Worm (Caenorhabditis elegans): Measurements from ENCODE around the gene alh-9.
A peak's percentile ranks its signal among the peaks of the same experiment; 100 is the strongest.

Gene alh-9

DNA sequence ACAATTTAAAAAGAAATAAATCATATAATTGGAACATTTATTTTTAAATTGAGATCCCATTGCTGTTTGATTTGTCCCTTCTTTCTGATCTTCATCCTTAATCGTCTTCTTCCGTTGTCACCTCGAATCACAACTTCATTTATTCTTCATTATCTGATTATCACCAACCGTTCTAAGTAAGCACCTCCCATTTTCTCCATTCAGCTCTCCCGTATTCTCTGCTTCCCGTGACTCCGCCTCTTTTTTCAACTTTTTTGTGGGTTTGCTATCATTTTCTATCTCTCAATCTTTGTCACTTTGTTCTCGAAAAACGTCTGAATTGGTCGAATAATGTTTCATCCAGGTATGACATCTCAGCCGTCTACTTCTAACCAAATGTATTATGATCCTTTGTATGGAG, 39.9 kb upstream of the alh-9 start, which contains the start of gene sma-4:
Gene sma-4 (plus strand): TSS at position 301 of the 400 bp plus-strand sequence.
- TF ChIP-seq nhr-10 (tag; optimal IDR thresholded peaks at IDR 0.05): no peak
- TF ChIP-seq ztf-1 (GFP tag; conservative IDR thresholded peaks at IDR 0.05): no peak
- no peak for TF ChIP-seq ztf-11 (tag; optimal IDR thresholded peaks at IDR 0.05)
- TF ChIP-seq dmd-4 (tag; optimal IDR thresholded peaks at IDR 0.05): no peak
- no peak for TF ChIP-seq peb-1 (tag; optimal IDR thresholded peaks at IDR 0.05)
- no peak for TF ChIP-seq alr-1 (tag; optimal IDR thresholded peaks at IDR 0.05)
- TF ChIP-seq blmp-1 (tag; optimal IDR thresholded peaks at IDR 0.05; ENCODE audit: insufficient read depth): no peak
- TF ChIP-seq mbf-1 (tag; optimal IDR thresholded peaks at IDR 0.05): no peak
- no peak for TF ChIP-seq sma-9 (GFP tag; optimal IDR thresholded peaks at IDR 0.05)
- TF ChIP-seq sma-9 (tag; optimal IDR thresholded peaks at IDR 0.05): no peak
- no peak for TF ChIP-seq sma-3 (GFP tag; optimal IDR thresholded peaks at IDR 0.05)
- TF ChIP-seq skn-1 (tag; optimal IDR thresholded peaks at IDR 0.05): no peak
- TF ChIP-seq ceh-16 (tag; optimal IDR thresholded peaks at IDR 0.05): no peak
- TF ChIP-seq nhr-77 (tag; optimal IDR thresholded peaks at IDR 0.05): no peak
- no peak for TF ChIP-seq mab-5 (tag; optimal IDR thresholded peaks at IDR 0.05)
- no peak for TF ChIP-seq F13H6.1 (tag; optimal IDR thresholded peaks at IDR 0.05)
- TF ChIP-seq nhr-237 (tag; optimal IDR thresholded peaks at IDR 0.05): no peak
- no peak for TF ChIP-seq fos-1 (tag; optimal IDR thresholded peaks at IDR 0.05)
- TF ChIP-seq nhr-129 (tag; optimal IDR thresholded peaks at IDR 0.05): no peak
- TF ChIP-seq lsy-2 (tag; optimal IDR thresholded peaks at IDR 0.05): no peak

DNA sequence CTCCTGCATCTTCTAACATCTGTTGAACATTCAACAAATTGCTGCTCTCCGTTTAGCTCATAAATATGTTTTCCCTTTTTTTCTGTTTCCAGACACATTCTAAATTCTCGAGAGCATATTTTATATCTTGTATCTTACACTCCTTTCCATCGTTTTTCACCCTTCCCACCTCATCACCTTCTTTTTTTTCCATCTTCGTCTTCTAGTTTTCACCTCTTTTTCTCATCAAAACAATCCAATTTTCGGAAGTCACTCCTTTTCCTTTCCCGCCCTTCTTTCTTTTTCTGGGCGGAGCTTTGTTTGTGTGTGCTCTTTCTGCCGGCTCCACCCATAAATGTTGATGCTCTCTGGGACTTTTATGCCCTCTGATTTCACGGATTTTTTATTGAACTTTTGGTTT, 33.0 kb upstream of the alh-9 start:
- TF ChIP-seq lsy-2 (tag; optimal IDR thresholded peaks at IDR 0.05) (no peak), C34F6.9 (tag; optimal IDR thresholded peaks at IDR 0.05) (no peak)

DNA sequence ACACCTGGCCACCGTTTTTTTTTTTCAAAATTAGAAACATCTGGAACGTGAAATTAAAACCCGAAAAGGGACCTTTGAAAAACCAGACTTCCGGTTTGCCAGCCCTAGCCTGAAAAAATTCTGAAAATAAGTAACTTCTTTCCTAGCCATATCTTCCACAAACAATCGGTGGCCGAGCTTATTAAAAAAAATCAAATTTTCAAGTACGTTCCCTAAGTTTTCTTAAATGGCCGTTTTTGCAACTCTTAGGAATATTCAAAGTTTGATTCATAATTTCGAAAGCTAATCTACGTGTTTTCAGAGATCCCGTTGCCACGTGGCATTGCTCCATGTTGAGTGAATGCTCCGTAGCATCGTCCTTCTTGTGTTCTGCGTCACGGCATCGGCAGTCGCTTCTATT, 32.2 kb upstream of the alh-9 start, which contains the start of gene R12B2.8:
Gene R12B2.8 (plus strand): TSS at position 301 of the 400 bp plus-strand sequence.
- no peak for TF ChIP-seq nhr-6 (tag; optimal IDR thresholded peaks at IDR 0.05)

DNA sequence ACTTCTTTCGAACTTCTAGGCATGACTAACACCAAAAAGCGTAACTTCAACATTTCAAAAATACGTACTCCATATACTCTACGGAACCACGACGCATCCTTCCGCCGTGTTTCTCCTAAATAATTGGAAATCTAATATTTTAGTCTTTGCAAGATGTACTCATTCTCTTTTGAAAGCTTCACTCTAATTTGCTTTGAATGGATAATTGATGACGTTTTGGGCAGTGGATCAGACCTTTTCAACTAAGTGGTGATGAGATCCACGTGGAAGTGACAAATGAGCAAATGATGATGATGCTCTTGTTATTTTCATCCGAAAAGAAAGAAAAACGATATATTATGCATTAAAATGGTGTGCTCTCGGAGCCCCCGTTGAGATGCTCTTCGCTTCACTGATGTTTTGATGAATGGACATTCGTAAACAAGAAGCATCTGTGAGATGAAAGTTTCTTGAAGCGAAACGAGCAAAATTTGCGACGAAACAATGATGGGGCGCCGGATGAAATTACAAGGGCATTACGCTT, 31.3 kb upstream of the alh-9 start:
- peak; percentile 18 for TF ChIP-seq zag-1 (tag; optimal IDR thresholded peaks at IDR 0.05)
- peak; percentile 4 for TF ChIP-seq crh-2 (tag; optimal IDR thresholded peaks at IDR 0.05)
- TF ChIP-seq fos-1 (tag; optimal IDR thresholded peaks at IDR 0.05): no peak
- no peak for TF ChIP-seq Y55F3AM.14 (GFP tag; optimal IDR thresholded peaks at IDR 0.05)
- no peak for TF ChIP-seq nhr-23 (tag; optimal IDR thresholded peaks at IDR 0.05)
- TF ChIP-seq unc-55 (GFP tag; optimal IDR thresholded peaks at IDR 0.05): peak; percentile 3
- TF ChIP-seq lin-39 (tag; optimal IDR thresholded peaks at IDR 0.05): no peak

DNA sequence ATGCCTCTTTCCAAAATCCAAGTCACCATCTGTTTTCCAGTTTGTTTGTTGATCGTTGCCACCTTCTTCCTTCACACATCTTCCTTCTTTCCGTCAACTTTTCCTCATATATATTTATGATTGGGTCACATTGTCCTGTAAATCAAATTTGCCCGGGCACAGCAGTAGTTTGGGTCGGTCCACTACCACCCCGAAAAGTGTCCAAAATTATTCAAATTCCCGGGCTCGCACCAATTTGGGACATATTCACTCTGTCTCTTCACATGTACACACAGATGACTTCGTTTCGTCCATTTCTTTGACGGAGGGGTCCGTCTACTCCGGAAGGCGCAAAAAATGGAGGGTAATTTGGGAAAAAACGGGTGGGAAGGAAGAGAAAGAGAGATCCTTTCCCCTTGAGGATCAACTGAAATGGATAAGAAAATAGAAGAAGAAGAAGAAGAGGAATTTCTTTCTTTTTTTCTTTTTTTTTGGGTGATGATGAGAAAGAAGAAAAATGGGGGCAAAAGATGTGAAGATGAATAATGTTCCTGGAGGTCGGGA, 28.9 kb upstream of the alh-9 start:
- no peak for TF ChIP-seq sem-4 (tag; optimal IDR thresholded peaks at IDR 0.05)
- no peak for TF ChIP-seq lsy-2 (tag; optimal IDR thresholded peaks at IDR 0.05)
- TF ChIP-seq peb-1 (tag; optimal IDR thresholded peaks at IDR 0.05): no peak
- no peak for TF ChIP-seq sma-9 (GFP tag; optimal IDR thresholded peaks at IDR 0.05)
- no peak for TF ChIP-seq sma-9 (tag; optimal IDR thresholded peaks at IDR 0.05)
- peak; percentile 15 for TF ChIP-seq C34F6.9 (tag; optimal IDR thresholded peaks at IDR 0.05)
- no peak for TF ChIP-seq ceh-16 (tag; optimal IDR thresholded peaks at IDR 0.05)
- no peak for TF ChIP-seq unc-62 (GFP tag; optimal IDR thresholded peaks at IDR 0.05)
- TF ChIP-seq gmeb-1 (tag; optimal IDR thresholded peaks at IDR 0.05): no peak
- peak; percentile 48 for TF ChIP-seq F13H6.1 (tag; optimal IDR thresholded peaks at IDR 0.05)
- peak; percentile 3 for TF ChIP-seq zag-1 (tag; optimal IDR thresholded peaks at IDR 0.05)
- TF ChIP-seq nhr-11 (tag; optimal IDR thresholded peaks at IDR 0.05): no peak
- TF ChIP-seq ceh-82 (tag; optimal IDR thresholded peaks at IDR 0.05): no peak

DNA sequence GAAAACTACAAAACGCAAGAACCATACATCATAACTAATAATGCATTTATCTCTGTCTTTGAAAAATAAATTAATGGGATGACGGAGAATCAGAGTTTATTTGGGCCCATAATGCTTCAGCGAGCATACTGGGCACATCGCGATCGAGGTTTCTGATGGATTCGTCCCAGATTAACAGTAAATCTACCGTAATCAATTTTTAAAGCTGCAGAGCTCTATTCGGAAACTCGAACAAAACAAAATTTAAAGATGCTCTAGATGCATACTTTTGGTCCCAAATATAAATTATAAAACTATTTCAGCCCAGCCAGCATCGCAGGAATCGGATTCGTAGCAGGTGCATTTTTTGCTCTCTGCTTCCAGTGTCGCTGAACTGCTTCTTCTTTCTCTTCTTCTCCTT, 27.8 kb upstream of the alh-9 start:
- TF ChIP-seq C34F6.9 (tag; optimal IDR thresholded peaks at IDR 0.05) (no peak), ztf-4 (tag; optimal IDR thresholded peaks at IDR 0.05) (no peak), gmeb-1 (tag; optimal IDR thresholded peaks at IDR 0.05) (no peak), sma-3 (GFP tag; optimal IDR thresholded peaks at IDR 0.05) (no peak), F13H6.1 (tag; optimal IDR thresholded peaks at IDR 0.05) (no peak), ceh-82 (tag; optimal IDR thresholded peaks at IDR 0.05) (no peak), elt-3 (tag; optimal IDR thresholded peaks at IDR 0.05) (no peak), peb-1 (tag; optimal IDR thresholded peaks at IDR 0.05) (no peak), blmp-1 (tag; optimal IDR thresholded peaks at IDR 0.05; ENCODE audit: insufficient read depth) (no peak)

All from whole organism, L2 larva.